Worm (Caenorhabditis elegans) whole organism, L4/young adult: ENCODE data around the gene sym-4.

Source experiments
- W03F9.2 ChIP-seq: fragments of 150-350 bp; optimal IDR thresholded peaks from 2 replicates; lab custom pipeline; 2014; ENCODE audit warnings: missing biosample characterization, missing genetic modification characterization
- dao-5 ChIP-seq: sonication (generic microtip); optimal IDR thresholded peaks from 2 replicates; lab custom pipeline; 2016; ENCODE audit warnings: missing genotype, missing genetic modification characterization, moderate library complexity, missing compliant biosample characterization
- him-1 ChIP-seq: sonication (generic microtip); optimal IDR thresholded peaks from 2 replicates; lab custom pipeline; 2016; ENCODE audit warnings: missing genotype, missing genetic modification reagents, missing genetic modification characterization, missing compliant biosample characterization

The sym-4 gene

ce11 chrX:14169569-14170031 is at the start of gene sym-4:
sym-4 (minus strand) TSS chrX:14169619.
- TF ChIP-seq him-1: peak; percentile 26
- TF ChIP-seq dao-5 (tag; lab: Kevin White, UChicago): no peak
- peak; percentile 84 for TF ChIP-seq W03F9.2

ce11 chrX:14214520-14215023 is 45.2 kb upstream of the sym-4 start, which contains the start of gene K06G5.1:
K06G5.1 (plus strand) TSS chrX:14214973.
- TF ChIP-seq him-1 (no peak), W03F9.2 (no peak), dao-5 (tag; lab: Kevin White, UChicago) (no peak)

ce11 chrX:14213314-14213713 is 43.9 kb upstream of the sym-4 start:
- TF ChIP-seq him-1: no peak
- no peak for TF ChIP-seq W03F9.2
- no peak for TF ChIP-seq dao-5 (tag; lab: Kevin White, UChicago)

ce11 chrX:14207942-14208341 is 38.5 kb upstream of the sym-4 start, which contains the start of gene ceh-37:
ceh-37 (minus strand) TSS chrX:14208000.
- no peak for TF ChIP-seq W03F9.2
- TF ChIP-seq him-1: no peak
- no peak for TF ChIP-seq dao-5 (tag; lab: Kevin White, UChicago)

ce11 chrX:14206321-14206720 is 36.9 kb upstream of the sym-4 start:
- TF ChIP-seq W03F9.2 (no peak), dao-5 (tag; lab: Kevin White, UChicago) (no peak), him-1 (no peak)

ce11 chrX:14194251-14194650 is 24.8 kb upstream of the sym-4 start:
- TF ChIP-seq W03F9.2 (no peak), him-1 (no peak), dao-5 (tag; lab: Kevin White, UChicago) (no peak)

- TF ChIP-seq dao-5 (tag; lab: Kevin White, UChicago) (no peak), him-1 (no peak), W03F9.2 (no peak)
Measured at ce11 chrX:14186466-14186865, 17.0 kb upstream of the sym-4 start, which contains the start of gene ceh-36. ceh-36 (minus strand) TSS chrX:14186566.

ce11 chrX:14185631-14186030 is 16.2 kb upstream of the sym-4 start:
- no peak for TF ChIP-seq dao-5 (tag; lab: Kevin White, UChicago)
- no peak for TF ChIP-seq him-1
- no peak for TF ChIP-seq W03F9.2

ce11 chrX:14182514-14182913 is 13.1 kb upstream of the sym-4 start:
- TF ChIP-seq dao-5 (tag; lab: Kevin White, UChicago): no peak
- no peak for TF ChIP-seq W03F9.2
- TF ChIP-seq him-1: no peak

- TF ChIP-seq dao-5 (tag; lab: Kevin White, UChicago) (no peak), him-1 (no peak), W03F9.2 (no peak)
Measured at ce11 chrX:14180151-14180550, 10.7 kb upstream of the sym-4 start, which contains the start of gene C37E2.3. C37E2.3 (plus strand) TSS chrX:14180451.

- no peak for TF ChIP-seq W03F9.2
- TF ChIP-seq him-1: no peak
- TF ChIP-seq dao-5 (tag; lab: Kevin White, UChicago): no peak
Measured at ce11 chrX:14179488-14179887, 10.1 kb upstream of the sym-4 start.

- TF ChIP-seq him-1 (no peak), W03F9.2 (no peak), dao-5 (tag; lab: Kevin White, UChicago) (no peak)
Measured at ce11 chrX:14178688-14179087, 9.3 kb upstream of the sym-4 start, which contains the start of gene C37E2.10. C37E2.10 (plus strand) TSS chrX:14178988.

- TF ChIP-seq dao-5 (tag; lab: Kevin White, UChicago): no peak
- TF ChIP-seq him-1: no peak
- no peak for TF ChIP-seq W03F9.2
Measured at ce11 chrX:14175740-14176139, 6.3 kb upstream of the sym-4 start, which contains the start of gene C37E2.2. C37E2.2 (plus strand) TSS chrX:14176040.

ce11 chrX:14173850-14174249 is 4.4 kb upstream of the sym-4 start, which contains the start of gene idhb-1:
idhb-1 (minus strand) TSS chrX:14174063.
- TF ChIP-seq dao-5 (tag; lab: Kevin White, UChicago) (no peak), W03F9.2 (peak; percentile 46)

ce11 chrX:14165156-14165555 is 4.3 kb downstream of the sym-4 start:
- TF ChIP-seq him-1 (no peak), W03F9.2 (no peak), dao-5 (tag; lab: Kevin White, UChicago) (no peak)

- no peak for TF ChIP-seq W03F9.2
Measured at ce11 chrX:14164234-14164633, 5.2 kb downstream of the sym-4 start, which contains the start of gene vha-20. vha-20 (minus strand) TSS chrX:14164506.
